Worm (Caenorhabditis elegans): ENCODE results near the gene cls-1.

Gene cls-1

ce11 chrIII:7489055-7489534 is 18.9 kb upstream of the cls-1 start, which contains the start of gene mup-4 (continued):
- TF ChIP-seq lin-11 (tag; optimal IDR thresholded peaks at IDR 0.05), result no peak
- TF ChIP-seq blmp-1 (tag; optimal IDR thresholded peaks at IDR 0.05; ENCODE audit: insufficient read depth), result peak; percentile 45
- TF ChIP-seq R02D3.7 (tag; optimal IDR thresholded peaks at IDR 0.05), result no peak
- TF ChIP-seq unc-55 (GFP tag; optimal IDR thresholded peaks at IDR 0.05), result no peak
- no peak for TF ChIP-seq elt-3 (tag; optimal IDR thresholded peaks at IDR 0.05)
- TF ChIP-seq Y55F3AM.14 (GFP tag; optimal IDR thresholded peaks at IDR 0.05), result no peak
- no peak for TF ChIP-seq nhr-11 (tag; optimal IDR thresholded peaks at IDR 0.05)

- TF ChIP-seq nhr-77 (tag; optimal IDR thresholded peaks at IDR 0.05) (no peak), blmp-1 (tag; optimal IDR thresholded peaks at IDR 0.05; ENCODE audit: insufficient read depth) (peak; percentile 55)
Measured at ce11 chrIII:7490061-7490460, 17.9 kb upstream of the cls-1 start.

- TF ChIP-seq nhr-10 (tag; optimal IDR thresholded peaks at IDR 0.05) (no peak), mdl-1 (tag; optimal IDR thresholded peaks at IDR 0.05) (no peak), nhr-21 (tag; optimal IDR thresholded peaks at IDR 0.05) (peak; percentile 1), gmeb-1 (tag; optimal IDR thresholded peaks at IDR 0.05) (no peak)
Measured at ce11 chrIII:7491931-7492330, 16.0 kb upstream of the cls-1 start.

ce11 chrIII:7494850-7495314 is 13.1 kb upstream of the cls-1 start:
- TF ChIP-seq R02D3.7 (tag; optimal IDR thresholded peaks at IDR 0.05) (no peak), unc-55 (GFP tag; optimal IDR thresholded peaks at IDR 0.05) (no peak), mab-5 (tag; optimal IDR thresholded peaks at IDR 0.05) (no peak), ZK546.5 (tag; optimal IDR thresholded peaks at IDR 0.05) (no peak), blmp-1 (tag; optimal IDR thresholded peaks at IDR 0.05; ENCODE audit: insufficient read depth) (peak; percentile 53), aly-2 (tag; optimal IDR thresholded peaks at IDR 0.05) (no peak), elt-3 (tag; optimal IDR thresholded peaks at IDR 0.05) (no peak), mbf-1 (tag; optimal IDR thresholded peaks at IDR 0.05) (no peak)

ce11 chrIII:7495616-7496146 is 12.3 kb upstream of the cls-1 start:
- TF ChIP-seq dmd-4 (tag; optimal IDR thresholded peaks at IDR 0.05), result no peak
- TF ChIP-seq ceh-82 (tag; optimal IDR thresholded peaks at IDR 0.05), result no peak
- no peak for TF ChIP-seq sem-4 (tag; optimal IDR thresholded peaks at IDR 0.05)
- no peak for TF ChIP-seq nhr-23 (tag; optimal IDR thresholded peaks at IDR 0.05)
- no peak for TF ChIP-seq nhr-237 (tag; optimal IDR thresholded peaks at IDR 0.05)
- TF ChIP-seq lin-11 (tag; optimal IDR thresholded peaks at IDR 0.05), result no peak
- no peak for TF ChIP-seq unc-39 (tag; optimal IDR thresholded peaks at IDR 0.05)
- TF ChIP-seq ceh-16 (tag; optimal IDR thresholded peaks at IDR 0.05), result no peak
- no peak for TF ChIP-seq aly-2 (tag; optimal IDR thresholded peaks at IDR 0.05)
- no peak for TF ChIP-seq nhr-12 (tag; optimal IDR thresholded peaks at IDR 0.05)
- TF ChIP-seq elt-3 (tag; optimal IDR thresholded peaks at IDR 0.05), result no peak
- TF ChIP-seq ztf-11 (tag; optimal IDR thresholded peaks at IDR 0.05), result no peak
- TF ChIP-seq mab-5 (tag; optimal IDR thresholded peaks at IDR 0.05), result no peak
- no peak for TF ChIP-seq C34F6.9 (tag; optimal IDR thresholded peaks at IDR 0.05)
- no peak for TF ChIP-seq nhr-129 (tag; optimal IDR thresholded peaks at IDR 0.05)
- no peak for TF ChIP-seq nhr-11 (tag; optimal IDR thresholded peaks at IDR 0.05)
- no peak for TF ChIP-seq nhr-10 (tag; optimal IDR thresholded peaks at IDR 0.05)
- no peak for TF ChIP-seq sma-3 (GFP tag; optimal IDR thresholded peaks at IDR 0.05)

- TF ChIP-seq mbf-1 (tag; optimal IDR thresholded peaks at IDR 0.05) (no peak), skn-1 (tag; optimal IDR thresholded peaks at IDR 0.05) (no peak), sma-3 (GFP tag; optimal IDR thresholded peaks at IDR 0.05) (no peak), ztf-4 (tag; optimal IDR thresholded peaks at IDR 0.05) (no peak), mdl-1 (tag; optimal IDR thresholded peaks at IDR 0.05) (no peak), nhr-21 (tag; optimal IDR thresholded peaks at IDR 0.05) (no peak), nhr-23 (tag; optimal IDR thresholded peaks at IDR 0.05) (no peak), nhr-11 (tag; optimal IDR thresholded peaks at IDR 0.05) (no peak), nhr-25 (tag; optimal IDR thresholded peaks at IDR 0.05) (no peak)
Measured at ce11 chrIII:7497782-7498266, 10.2 kb upstream of the cls-1 start, which contains the start of gene cgh-1. TSS of gene cgh-1 (minus strand) at chrIII:7497832.
